Fruit fly (Drosophila melanogaster): ENCODE measurements around the gene Trl.

dm6 chr3L:14701578-14701977, 59.3 kb downstream of the Trl start, which contains the start of gene CG17177:
- TF ChIP-seq lola (GFP tag; optimal IDR thresholded peaks at IDR 0.05) = no peak
- no peak for TF ChIP-seq usp (GFP tag; optimal IDR thresholded peaks at IDR 0.05)
- no peak for TF ChIP-seq Hr78 (GFP tag; optimal IDR thresholded peaks at IDR 0.05)
- no peak for TF ChIP-seq tai (GFP tag; optimal IDR thresholded peaks at IDR 0.05)
- TF ChIP-seq GATAd (GFP tag; optimal IDR thresholded peaks at IDR 0.05) = no peak
- TF ChIP-seq Dfd (GFP tag; optimal IDR thresholded peaks at IDR 0.05) = no peak
- no peak for TF ChIP-seq OdsH (GFP tag; optimal IDR thresholded peaks at IDR 0.05)
- TF ChIP-seq pan (optimal IDR thresholded peaks at IDR 0.05) = no peak
- TF ChIP-seq psq (GFP tag; optimal IDR thresholded peaks at IDR 0.05) = no peak
- TF ChIP-seq Hr83 (GFP tag; optimal IDR thresholded peaks at IDR 0.05; ENCODE audit: poor library complexity, severe bottlenecking) = no peak
- no peak for TF ChIP-seq dl (GFP tag; optimal IDR thresholded peaks at IDR 0.05; ENCODE audit: insufficient read depth in 1 of 2, partially characterized antibody in 2 of 2)
- no peak for TF ChIP-seq ey (GFP tag; optimal IDR thresholded peaks at IDR 0.05)

Measured in whole organism, wandering third instar larva.